Fruit fly (Drosophila melanogaster) whole organism, pupa: ENCODE results near the gene ACXB.

ENCODE experiments used
- CG15710 ChIP-seq: fragments of 200-800 bp; sonication (Bioruptor generic); optimal IDR thresholded peaks from 2 replicates; lab custom pipeline; 2018; ENCODE audit warnings: missing biosample characterization, mild to moderate bottlenecking, missing genetic modification characterization, moderate library complexity
- CG34367 ChIP-seq: fragments of 200-800 bp; sonication (Bioruptor generic); optimal IDR thresholded peaks from 2 replicates; lab custom pipeline; 2018; ENCODE audit warnings: missing biosample characterization, mild to moderate bottlenecking, missing genetic modification characterization
- CG8159 ChIP-seq: fragments of 200-800 bp; sonication (Bioruptor generic); optimal IDR thresholded peaks from 3 replicates; lab custom pipeline; 2018; ENCODE audit warnings: missing biosample characterization, mild to moderate bottlenecking, missing genetic modification characterization, moderate library complexity
- EcR ChIP-seq: fragments of 200-800 bp; sonication (Bioruptor generic); optimal IDR thresholded peaks from 3 replicates; lab custom pipeline; 2019; ENCODE audit warnings: missing biosample characterization, missing genetic modification characterization, mild to moderate bottlenecking, moderate library complexity, missing genetic modification reagents
- Ets98B ChIP-seq: fragments of 200-800 bp; sonication (Bioruptor generic); IDR thresholded peaks from 2 replicates; pipeline ENCODE4 v1.3.6; 2022; ENCODE audit warnings: missing biosample characterization, missing genetic modification characterization
- fd96Ca ChIP-seq: fragments of 200-800 bp; sonication (Bioruptor generic); IDR thresholded peaks from 3 replicates; pipeline ENCODE4 v1.3.6; 2022; ENCODE audit warnings: missing biosample characterization, missing genetic modification characterization

dm6 chr2L:12920791-12921190 lies 4.2 kb downstream of the ACXB start, which contains the start of gene ACXA:
- no peak for TF ChIP-seq CG8159 (tag; lab: Kevin White, UChicago)
- no peak for TF ChIP-seq CG34367 (tag; lab: Kevin White, UChicago)
- TF ChIP-seq CG15710 (tag; lab: Kevin White, UChicago), result no peak
- no peak for TF ChIP-seq Ets98B (GFP tag; lab: Robert Waterston, UW)
- TF ChIP-seq EcR, result no peak
- TF ChIP-seq fd96Ca (GFP tag; lab: Robert Waterston, UW), result no peak
